Worm (Caenorhabditis elegans): Measurements from ENCODE around the gene Y48A5A.1.
A peak's percentile ranks its signal among the peaks of the same experiment; 100 is the strongest.

Gene Y48A5A.1

ce11 chrIV:1980961-1981446, 15.7 kb downstream of the Y48A5A.1 start, which contains the start of gene Y76B12C.6:
Y76B12C.6 (plus strand) TSS chrIV:1981396.
- peak; percentile 42 for TF ChIP-seq lin-39 (tag; optimal IDR thresholded peaks at IDR 0.05)
- TF ChIP-seq pha-4 (tag; optimal IDR thresholded peaks at IDR 0.05): peak; percentile 48
- TF ChIP-seq ceh-16 (tag; optimal IDR thresholded peaks at IDR 0.05): no peak
- peak; percentile 39 for TF ChIP-seq nfya-1 (tag; optimal IDR thresholded peaks at IDR 0.05; ENCODE audit: insufficient read depth)
- TF ChIP-seq aly-2 (tag; optimal IDR thresholded peaks at IDR 0.05): no peak
- no peak for TF ChIP-seq jun-1 (tag; optimal IDR thresholded peaks at IDR 0.05)
- TF ChIP-seq nhr-23 (tag; optimal IDR thresholded peaks at IDR 0.05): no peak
- TF ChIP-seq skn-1 (tag; optimal IDR thresholded peaks at IDR 0.05): no peak
- TF ChIP-seq egl-27 (tag; optimal IDR thresholded peaks at IDR 0.05): no peak
- peak; percentile 28 for TF ChIP-seq lin-15B (tag; optimal IDR thresholded peaks at IDR 0.05)

ce11 chrIV:1990843-1991339, 25.6 kb downstream of the Y48A5A.1 start:
- no peak for TF ChIP-seq mml-1 (tag; optimal IDR thresholded peaks at IDR 0.05)
- TF ChIP-seq daf-12 (tag; optimal IDR thresholded peaks at IDR 0.05): no peak

- no peak for TF ChIP-seq lsy-12 (tag; optimal IDR thresholded peaks at IDR 0.05)
- no peak for TF ChIP-seq mdl-1 (tag; optimal IDR thresholded peaks at IDR 0.05)
- TF ChIP-seq nhr-77 (tag; optimal IDR thresholded peaks at IDR 0.05): no peak
- no peak for TF ChIP-seq ceh-9 (tag; optimal IDR thresholded peaks at IDR 0.05)
- TF ChIP-seq snpc-4 (tag; optimal IDR thresholded peaks at IDR 0.05): no peak
- no peak for TF ChIP-seq nhr-67 (tag; optimal IDR thresholded peaks at IDR 0.05)
- no peak for TF ChIP-seq nfya-1 (tag; optimal IDR thresholded peaks at IDR 0.05; ENCODE audit: insufficient read depth)
- no peak for TF ChIP-seq elt-3 (tag; optimal IDR thresholded peaks at IDR 0.05)
These were observed 27.5 kb downstream of the Y48A5A.1 start, which contains the start of gene xpc-1 for ce11 chrIV:1992789-1993188. xpc-1 (plus strand) TSS chrIV:1993089.

- no peak for TF ChIP-seq nhr-25 (tag; optimal IDR thresholded peaks at IDR 0.05)
- no peak for TF ChIP-seq sea-2 (GFP tag; optimal IDR thresholded peaks at IDR 0.05)
- no peak for TF ChIP-seq ceh-28 (tag; optimal IDR thresholded peaks at IDR 0.05)
- TF ChIP-seq nhr-12 (tag; optimal IDR thresholded peaks at IDR 0.05): no peak
- TF ChIP-seq ama-1 (optimal IDR thresholded peaks at IDR 0.05): no peak
- no peak for TF ChIP-seq aly-2 (tag; optimal IDR thresholded peaks at IDR 0.05)
- no peak for TF ChIP-seq mml-1 (tag; optimal IDR thresholded peaks at IDR 0.05)
- no peak for TF ChIP-seq lsy-12 (tag; optimal IDR thresholded peaks at IDR 0.05)
- TF ChIP-seq elt-2 (tag; optimal IDR thresholded peaks at IDR 0.05): no peak
- no peak for TF ChIP-seq ZK546.5 (tag; optimal IDR thresholded peaks at IDR 0.05)
- no peak for TF ChIP-seq jun-1 (tag; optimal IDR thresholded peaks at IDR 0.05)
- no peak for TF ChIP-seq elt-3 (tag; optimal IDR thresholded peaks at IDR 0.05)
- TF ChIP-seq ztf-4 (tag; optimal IDR thresholded peaks at IDR 0.05): no peak
- TF ChIP-seq eor-1 (tag; optimal IDR thresholded peaks at IDR 0.05): no peak
- no peak for TF ChIP-seq nhr-76 (tag; optimal IDR thresholded peaks at IDR 0.05)
- no peak for TF ChIP-seq ztf-11 (tag; optimal IDR thresholded peaks at IDR 0.05)
- no peak for TF ChIP-seq R02D3.7 (tag; optimal IDR thresholded peaks at IDR 0.05)
- no peak for TF ChIP-seq lin-39 (tag; optimal IDR thresholded peaks at IDR 0.05)
These were observed 32.5 kb downstream of the Y48A5A.1 start for ce11 chrIV:1997762-1998161.

- TF ChIP-seq ama-1 (optimal IDR thresholded peaks at IDR 0.05) (no peak), lin-15B (tag; optimal IDR thresholded peaks at IDR 0.05) (no peak)
These were observed 37.0 kb downstream of the Y48A5A.1 start for ce11 chrIV:2002290-2002689.

- no peak for TF ChIP-seq eor-1 (tag; optimal IDR thresholded peaks at IDR 0.05)
- TF ChIP-seq unc-62 (GFP tag; optimal IDR thresholded peaks at IDR 0.05): no peak
- no peak for TF ChIP-seq nhr-28 (tag; optimal IDR thresholded peaks at IDR 0.05)
These were observed 43.6 kb downstream of the Y48A5A.1 start for ce11 chrIV:2008920-2009319.

Data from whole organism, L3 larva.